Worm (Caenorhabditis elegans): Measurements from ENCODE around the gene pcdr-1.

The pcdr-1 gene

DNA sequence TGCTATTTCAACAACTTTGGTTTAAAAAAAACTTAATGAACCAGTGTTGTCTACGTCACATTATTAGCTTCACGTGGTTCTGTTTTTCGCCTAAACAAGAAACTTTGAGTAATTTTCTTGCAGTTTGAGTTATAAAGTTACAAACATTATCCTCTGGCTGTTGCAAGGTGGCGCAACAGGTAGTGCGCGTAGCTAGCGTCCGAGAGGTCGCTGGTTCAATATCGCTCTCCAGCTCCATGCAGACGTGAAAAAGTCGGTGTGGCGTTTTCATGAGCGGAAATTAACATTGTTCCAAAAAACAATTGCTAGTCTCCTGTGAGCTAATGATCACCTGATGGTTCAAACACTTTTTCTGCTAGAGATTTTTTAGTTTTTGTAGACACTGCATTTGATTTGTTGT lies 47.3 kb upstream of the pcdr-1 start (continued):
- TF ChIP-seq dmd-6 (GFP tag; IDR thresholded peaks at IDR 0.05) (peak; percentile 52), zfp-2 (tag; optimal IDR thresholded peaks at IDR 0.05) (no peak), hif-1 (tag; optimal IDR thresholded peaks at IDR 0.05) (no peak), ceh-82 (tag; optimal IDR thresholded peaks at IDR 0.05) (no peak), saeg-2 (GFP tag; IDR thresholded peaks at IDR 0.05) (no peak), hlh-30 (tag; optimal IDR thresholded peaks at IDR 0.05; ENCODE audit: insufficient read depth) (peak; percentile 48), nhr-42 (GFP tag; IDR thresholded peaks at IDR 0.05) (0 out of 2 replicates have a peak, but pooled peaks have one; percentile 24), Y48G9A.11 (GFP tag; IDR thresholded peaks at IDR 0.05) (no peak), rbr-2 (tag; optimal IDR thresholded peaks at IDR 0.05) (no peak), duxl-1 (tag; optimal IDR thresholded peaks at IDR 0.05; ENCODE audit: poor library complexity) (peak; percentile 49), aha-1 (tag) (no peak), lin-13 (GFP tag; optimal IDR thresholded peaks at IDR 0.05) (peak; percentile 17), mes-2 (tag; optimal IDR thresholded peaks at IDR 0.05; ENCODE audit: poor library complexity, severe bottlenecking) (peak; percentile 46), ctbp-1 (GFP tag; IDR thresholded peaks at IDR 0.05) (0 out of 2 replicates have a peak, but pooled peaks have one; percentile 19), lir-3 (tag; optimal IDR thresholded peaks at IDR 0.05) (peak; percentile 12)

- TF ChIP-seq zag-1 (tag; optimal IDR thresholded peaks at IDR 0.05), result no peak
- no peak for TF ChIP-seq daf-16 (GFP tag; optimal IDR thresholded peaks at IDR 0.05)
- peak; percentile 14 for TF ChIP-seq daf-16 (tag; optimal IDR thresholded peaks at IDR 0.05)
These were observed 46.4 kb upstream of the pcdr-1 start, which contains the start of gene K09E9.1 for ce11 chrX:15620200-15620599. TSS of gene K09E9.1 (plus strand) at chrX:15620500.

ce11 chrX:15621001-15621400 lies 45.6 kb upstream of the pcdr-1 start:
- no peak for TF ChIP-seq nhr-6 (tag; optimal IDR thresholded peaks at IDR 0.05)
- peak; percentile 82 for TF ChIP-seq set-16 (GFP tag; IDR thresholded peaks at IDR 0.05)
- no peak for TF ChIP-seq ceh-20 (GFP tag; IDR thresholded peaks at IDR 0.05)
- TF ChIP-seq mdt-29 (GFP tag; IDR thresholded peaks at IDR 0.05), result no peak
- TF ChIP-seq dve-1 (tag; optimal IDR thresholded peaks at IDR 0.05; ENCODE audit: insufficient read depth), result no peak

DNA sequence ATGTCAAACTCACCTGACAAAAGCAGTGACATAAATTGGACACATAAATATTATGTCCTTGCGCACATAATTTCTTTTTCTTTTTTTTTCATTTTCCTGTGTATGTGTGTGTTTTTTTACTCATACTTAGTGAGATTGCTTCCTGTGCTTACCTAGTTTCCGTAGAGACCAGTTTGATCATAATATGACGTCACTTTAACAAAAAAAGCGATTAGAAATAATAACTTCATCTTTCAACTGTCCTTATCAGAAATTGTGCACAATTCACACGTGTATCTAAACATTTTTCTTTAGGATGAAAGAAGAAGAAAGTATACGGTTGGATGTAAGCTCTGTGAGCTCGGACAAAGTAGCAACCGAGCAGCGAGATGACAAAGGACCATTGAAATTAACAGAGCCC lies 44.5 kb upstream of the pcdr-1 start:
- TF ChIP-seq dmd-6 (GFP tag; IDR thresholded peaks at IDR 0.05) (peak; percentile 47), sdz-12 (GFP tag; optimal IDR thresholded peaks at IDR 0.05) (no peak), mdl-1 (tag; optimal IDR thresholded peaks at IDR 0.05) (peak in 1 of 2 experiments; percentile 61), pqm-1 (tag; optimal IDR thresholded peaks at IDR 0.05) (peak; percentile 24), dve-1 (tag; optimal IDR thresholded peaks at IDR 0.05; ENCODE audit: insufficient read depth) (peak; percentile 22), hlh-11 (tag; optimal IDR thresholded peaks at IDR 0.05) (peak; percentile 9), egl-43 (GFP tag; IDR thresholded peaks at IDR 0.05) (no peak), lsy-2 (tag; optimal IDR thresholded peaks at IDR 0.05) (peak in 1 of 2 experiments; percentile 8)

- TF ChIP-seq zip-11 (GFP tag; IDR thresholded peaks at IDR 0.05) (no peak), ztf-7 (tag; optimal IDR thresholded peaks at IDR 0.05) (no peak), ceh-28 (tag; optimal IDR thresholded peaks at IDR 0.05) (no peak), hlh-30 (tag; optimal IDR thresholded peaks at IDR 0.05; ENCODE audit: insufficient read depth) (peak; percentile 4), spr-1 (tag; optimal IDR thresholded peaks at IDR 0.05) (no peak), gei-8 (GFP tag; optimal IDR thresholded peaks at IDR 0.05) (no peak), ceh-62 (tag; optimal IDR thresholded peaks at IDR 0.05) (no peak), dve-1 (tag; optimal IDR thresholded peaks at IDR 0.05; ENCODE audit: insufficient read depth) (no peak), unc-62 (GFP tag; optimal IDR thresholded peaks at IDR 0.05 in 1 of 2) (peak in 1 of 2 experiments; percentile 97), unc-62 (tag; optimal IDR thresholded peaks at IDR 0.05) (no peak), mdl-1 (tag; optimal IDR thresholded peaks at IDR 0.05) (peak in 1 of 2 experiments; percentile 14), nhr-10 (tag; optimal IDR thresholded peaks at IDR 0.05) (no peak), dmd-6 (GFP tag; IDR thresholded peaks at IDR 0.05) (peak; percentile 27; the same call in 1 of the 2 replicates), aha-1 (tag) (peak; percentile 88), nhr-28 (tag; optimal IDR thresholded peaks at IDR 0.05) (peak; percentile 46)
These were observed 40.3 kb upstream of the pcdr-1 start for ce11 chrX:15626119-15626850.
